Fruit fly (Drosophila melanogaster) whole organism, embryonic: ENCODE measurements around the gene papi.

Experiments
- Atf-2 ChIP-seq: fragments of 200-800 bp; sonication (Bioruptor generic); optimal IDR thresholded peaks from 2 replicates; lab custom pipeline; 2016; ENCODE audit warnings: missing biosample characterization, missing genetic modification characterization
- CG10209 ChIP-seq: fragments of 200-800 bp; sonication (Bioruptor generic); optimal IDR thresholded peaks from 3 replicates; lab custom pipeline; 2017; ENCODE audit warnings: missing biosample characterization, mild to moderate bottlenecking, missing genetic modification characterization, missing genetic modification reagents
- CG10462 ChIP-seq: fragments of 200-800 bp; sonication (Bioruptor generic); optimal IDR thresholded peaks from 2 replicates; lab custom pipeline; 2016; ENCODE audit warnings: missing biosample characterization, missing genetic modification characterization
- CG12299 ChIP-seq: fragments of 200-800 bp; sonication (Bioruptor generic); optimal IDR thresholded peaks from 2 replicates; lab custom pipeline; 2018; ENCODE audit warnings: missing biosample characterization, mild to moderate bottlenecking, missing genetic modification characterization
- CG13894 ChIP-seq: fragments of 200-800 bp; sonication (Bioruptor generic); optimal IDR thresholded peaks from 3 replicates; lab custom pipeline; 2018; ENCODE audit warnings: missing biosample characterization, mild to moderate bottlenecking, missing genetic modification characterization, moderate library complexity
- CG15601 ChIP-seq: fragments of 200-800 bp; sonication (Bioruptor generic); optimal IDR thresholded peaks from 3 replicates; lab custom pipeline; 2019; ENCODE audit warnings: missing biosample characterization, mild to moderate bottlenecking, missing genetic modification characterization, moderate library complexity
- CG1602 ChIP-seq: fragments of 200-800 bp; sonication (Bioruptor generic); optimal IDR thresholded peaks from 3 replicates; lab custom pipeline; 2016; ENCODE audit warnings: missing biosample characterization, missing genetic modification characterization
- CG17361 ChIP-seq: fragments of 200-800 bp; sonication (Bioruptor generic); IDR thresholded peaks from 3 replicates; pipeline ENCODE4 v1.3.6; 2022; ENCODE audit warnings: missing biosample characterization, missing genetic modification characterization
- CG17802 ChIP-seq: fragments of 200-800 bp; sonication (Bioruptor generic); optimal IDR thresholded peaks from 2 replicates; lab custom pipeline; 2018; ENCODE audit warnings: missing biosample characterization, mild to moderate bottlenecking, missing genetic modification characterization, moderate library complexity
- CG17829 ChIP-seq: fragments of 200-800 bp; optimal IDR thresholded peaks from 2 replicates; lab custom pipeline; 2019; ENCODE audit warnings: missing biosample characterization, mild to moderate bottlenecking, missing genetic modification characterization, moderate library complexity
- CG1792 ChIP-seq: fragments of 200-800 bp; sonication (Bioruptor generic); optimal IDR thresholded peaks from 2 replicates; lab custom pipeline; 2016; ENCODE audit warnings: missing biosample characterization, missing genetic modification characterization
- CG18476 ChIP-seq: fragments of 200-800 bp; sonication (Bioruptor generic); optimal IDR thresholded peaks from 2 replicates; lab custom pipeline; 2016; ENCODE audit warnings: missing biosample characterization, mild to moderate bottlenecking, missing genetic modification characterization
- CG18599 ChIP-seq: fragments of 200-800 bp; sonication (Bioruptor generic); optimal IDR thresholded peaks from 3 replicates; lab custom pipeline; 2017; ENCODE audit warnings: missing biosample characterization, missing genetic modification characterization, mild to moderate bottlenecking, moderate library complexity, missing genetic modification reagents
- CG2129 ChIP-seq: fragments of 200-800 bp; sonication (Bioruptor generic); IDR thresholded peaks from 2 replicates; pipeline ENCODE4 v1.3.6; 2022; ENCODE audit warnings: missing biosample characterization, missing genetic modification characterization; ENCODE audit not compliant: partially characterized antibody
- CG3065 ChIP-seq: fragments of 200-800 bp; sonication (Bioruptor generic); optimal IDR thresholded peaks from 2 replicates; lab custom pipeline; 2016; ENCODE audit warnings: missing biosample characterization, missing genetic modification characterization
- CG3407 ChIP-seq: fragments of 200-800 bp; sonication (Bioruptor generic); optimal IDR thresholded peaks from 2 replicates; lab custom pipeline; 2018; ENCODE audit warnings: missing biosample characterization, mild to moderate bottlenecking, missing genetic modification characterization
- CG3838 ChIP-seq: fragments of 200-800 bp; sonication (Bioruptor generic); optimal IDR thresholded peaks from 3 replicates; lab custom pipeline; 2016; ENCODE audit warnings: missing biosample characterization, missing genetic modification characterization
- CG3847 ChIP-seq: fragments of 200-800 bp; sonication (Bioruptor generic); IDR thresholded peaks from 2 replicates; pipeline ENCODE4 v1.3.6; 2022; ENCODE audit warnings: missing biosample characterization, missing genetic modification characterization
- CG4854 ChIP-seq: fragments of 200-800 bp; sonication (Bioruptor generic); optimal IDR thresholded peaks from 2 replicates; lab custom pipeline; 2016; ENCODE audit warnings: missing biosample characterization, missing genetic modification characterization, inconsistent platforms
- CG6175 ChIP-seq: fragments of 200-800 bp; sonication (Bioruptor generic); IDR thresholded peaks from 3 replicates; pipeline ENCODE4 v1.3.6; 2022; ENCODE audit warnings: missing biosample characterization, missing genetic modification characterization
- CG6272 ChIP-seq: fragments of 200-800 bp; sonication (Bioruptor generic); IDR thresholded peaks from 2 replicates; pipeline ENCODE4 v1.3.6; 2022; ENCODE audit warnings: missing biosample characterization, missing genetic modification characterization
- CG6791 ChIP-seq: fragments of 200-800 bp; sonication (Bioruptor generic); IDR thresholded peaks from 3 replicates; pipeline ENCODE4 v1.3.6; 2022; ENCODE audit warnings: missing biosample characterization, missing genetic modification characterization; ENCODE audit not compliant: partially characterized antibody
- CG7963 ChIP-seq: fragments of 200-800 bp; sonication (Bioruptor generic); IDR thresholded peaks from 3 replicates; pipeline ENCODE4 v1.3.6; 2022; ENCODE audit warnings: missing biosample characterization, missing genetic modification characterization; ENCODE audit not compliant: partially characterized antibody
- CG9437 ChIP-seq: fragments of 200-800 bp; sonication (Bioruptor generic); optimal IDR thresholded peaks from 2 replicates; lab custom pipeline; 2018; ENCODE audit warnings: missing biosample characterization, mild to moderate bottlenecking, missing genetic modification characterization
- CG9876 ChIP-seq: fragments of 200-800 bp; sonication (Bioruptor generic); optimal IDR thresholded peaks from 2 replicates; lab custom pipeline; 2016; ENCODE audit warnings: missing biosample characterization, missing genetic modification characterization
- CG9932 ChIP-seq: fragments of 200-800 bp; sonication (Bioruptor generic); IDR thresholded peaks from 2 replicates; pipeline ENCODE4 v1.3.6; 2022; ENCODE audit warnings: missing biosample characterization, missing genetic modification characterization
- Dek ChIP-seq: fragments of 200-800 bp; sonication (Bioruptor generic); optimal IDR thresholded peaks from 3 replicates; lab custom pipeline; 2019; ENCODE audit warnings: missing biosample characterization, mild to moderate bottlenecking, missing genetic modification characterization, moderate library complexity
- Fer1 ChIP-seq: fragments of 200-800 bp; sonication (Bioruptor generic); optimal IDR thresholded peaks from 2 replicates; lab custom pipeline; 2017; ENCODE audit warnings: missing biosample characterization, mild to moderate bottlenecking, missing genetic modification characterization
- Fer2 ChIP-seq: fragments of 200-800 bp; sonication (Bioruptor generic); optimal IDR thresholded peaks from 2 replicates; lab custom pipeline; 2018; ENCODE audit warnings: missing biosample characterization, mild to moderate bottlenecking, missing genetic modification characterization, moderate library complexity
- Hmr ChIP-seq: fragments of 200-800 bp; sonication (Bioruptor generic); optimal IDR thresholded peaks from 3 replicates; lab custom pipeline; 2017; ENCODE audit warnings: mild to moderate bottlenecking, missing biosample characterization, missing genetic modification reagents, missing genetic modification characterization
- Hr51 ChIP-seq, 2 experiments: fragments of 200-800 bp; sonication (Bioruptor generic); optimal IDR thresholded peaks; 2 replicates in 1 of 2; 3 replicates in 1 of 2; lab custom pipeline; 2016 to 2018; ENCODE audit warnings: missing biosample characterization in 2 of 2, missing genetic modification characterization in 2 of 2, mild to moderate bottlenecking in 1 of 2, moderate library complexity in 1 of 2
- Mes4 ChIP-seq: fragments of 200-800 bp; sonication (Bioruptor generic); optimal IDR thresholded peaks from 2 replicates; lab custom pipeline; 2016; ENCODE audit warnings: missing biosample characterization, missing genetic modification characterization
- Nf-YC ChIP-seq: fragments of 200-800 bp; optimal IDR thresholded peaks from 3 replicates; lab custom pipeline; 2019; ENCODE audit warnings: missing biosample characterization, mild to moderate bottlenecking, missing genetic modification characterization, moderate library complexity
- Optix ChIP-seq: fragments of 200-800 bp; sonication (Bioruptor generic); IDR thresholded peaks from 3 replicates; pipeline ENCODE4 v1.3.6; 2022; ENCODE audit warnings: missing biosample characterization, missing genetic modification characterization
- Ssrp ChIP-seq: fragments of 200-800 bp; sonication (Bioruptor generic); optimal IDR thresholded peaks from 2 replicates; lab custom pipeline; 2018; ENCODE audit warnings: missing biosample characterization, mild to moderate bottlenecking, missing genetic modification characterization, moderate library complexity
- Vsx1 ChIP-seq: fragments of 200-800 bp; sonication (Bioruptor generic); optimal IDR thresholded peaks from 2 replicates; lab custom pipeline; 2017; ENCODE audit warnings: missing biosample characterization, mild to moderate bottlenecking, missing genetic modification characterization, missing genetic modification reagents
- Xbp1 ChIP-seq: fragments of 200-800 bp; sonication (Bioruptor generic); optimal IDR thresholded peaks from 3 replicates; lab custom pipeline; 2016; ENCODE audit warnings: missing biosample characterization, mild to moderate bottlenecking, missing genetic modification characterization
- al ChIP-seq: fragments of 200-800 bp; sonication (Bioruptor generic); IDR thresholded peaks from 2 replicates; pipeline ENCODE4 v1.3.6; 2022; ENCODE audit warnings: missing biosample characterization, missing genetic modification characterization
- ara ChIP-seq: fragments of 200-800 bp; sonication (Bioruptor generic); IDR thresholded peaks from 2 replicates; pipeline ENCODE4 v1.3.6; 2022; ENCODE audit warnings: missing biosample characterization, missing genetic modification characterization
- cato ChIP-seq: fragments of 200-800 bp; sonication (Bioruptor generic); optimal IDR thresholded peaks from 2 replicates; lab custom pipeline; 2016; ENCODE audit warnings: missing biosample characterization, missing genetic modification characterization, borderline replicate concordance
- ci ChIP-seq: fragments of 200-800 bp; sonication (Bioruptor generic); IDR thresholded peaks from 3 replicates; pipeline ENCODE4 v1.3.6; 2022; ENCODE audit warnings: missing biosample characterization, missing genetic modification characterization
- dmrt99B ChIP-seq: fragments of 200-800 bp; sonication (Bioruptor generic); optimal IDR thresholded peaks from 2 replicates; lab custom pipeline; 2018; ENCODE audit warnings: missing biosample characterization, mild to moderate bottlenecking, missing genetic modification characterization, moderate library complexity
- dysf ChIP-seq: fragments of 200-800 bp; sonication (Bioruptor generic); IDR thresholded peaks from 3 replicates; pipeline ENCODE4 v1.3.6; 2022; ENCODE audit warnings: missing biosample characterization, missing genetic modification characterization
- en ChIP-seq: fragments of 200-800 bp; sonication (Bioruptor generic); optimal IDR thresholded peaks from 2 replicates; lab custom pipeline; 2016; ENCODE audit warnings: missing biosample characterization, missing genetic modification characterization
- fd64A ChIP-seq: fragments of 200-800 bp; sonication (Bioruptor generic); optimal IDR thresholded peaks from 3 replicates; lab custom pipeline; 2018; ENCODE audit warnings: missing biosample characterization, mild to moderate bottlenecking, missing genetic modification characterization
- phol ChIP-seq: fragments of 200-800 bp; sonication (Bioruptor generic); optimal IDR thresholded peaks from 3 replicates; lab custom pipeline; 2018; ENCODE audit warnings: missing biosample characterization, mild to moderate bottlenecking, missing genetic modification characterization, moderate library complexity
- prd ChIP-seq, 3 experiments: fragments of >200 bp in 2 of 3; fragments of 200-800 bp in 1 of 3; sonication (Bioruptor generic) in 1 of 3; optimal IDR thresholded peaks in 2 of 3; IDR thresholded peaks in 1 of 3; 2 replicates in 2 of 3; 3 replicates in 1 of 3; pipeline versions ENCODE4 v1.3.6 to Lab custom; 2017 to 2022; ENCODE audit warnings: missing biosample characterization in 1 of 3, missing genetic modification characterization in 1 of 3
- slp2 ChIP-seq: fragments of 200-800 bp; sonication (Bioruptor generic); optimal IDR thresholded peaks from 2 replicates; lab custom pipeline; 2016; ENCODE audit warnings: missing biosample characterization, missing genetic modification characterization

papi gene

dm6 chr2L:2175930-2176643, 44.5 kb upstream of the papi start:
- TF ChIP-seq CG17802 (tag; lab: Kevin White, UChicago) (no peak), CG17829 (tag; lab: Kevin White, UChicago) (peak; percentile 35), Mes4 (GFP tag; lab: Kevin White, UChicago) (no peak), CG6791 (GFP tag; lab: Robert Waterston, UW) (no peak), CG18599 (GFP tag; lab: Kevin White, UChicago) (peak; percentile 74), prd (optimal IDR thresholded peaks at IDR 0.05; lab: Kevin White, UChicago) (no peak), prd (GFP tag; IDR thresholded peaks at IDR 0.05; lab: Robert Waterston, UW) (peak; percentile 50; the same call in 2 of the 3 replicates), CG17361 (GFP tag; lab: Robert Waterston, UW) (peak; percentile 62; the same call in 2 of the 3 replicates), CG10462 (GFP tag; lab: Kevin White, UChicago) (no peak), Ssrp (tag; lab: Kevin White, UChicago) (peak; percentile 21), Fer2 (tag; lab: Kevin White, UChicago) (no peak), CG13894 (tag; lab: Kevin White, UChicago) (peak; percentile 27), CG18476 (peak; percentile 6), CG10209 (GFP tag; lab: Kevin White, UChicago) (peak; percentile 36), CG7963 (GFP tag; lab: Robert Waterston, UW) (no peak), Vsx1 (GFP tag; lab: Kevin White, UChicago) (no peak), Nf-YC (tag; lab: Kevin White, UChicago) (peak; percentile 22), ci (GFP tag; lab: Robert Waterston, UW) (0 out of 3 replicates have a peak, but pooled peaks have one; percentile 10), fd64A (GFP tag; lab: Kevin White, UChicago) (no peak), Optix (no peak), Dek (peak; percentile 63), Hr51 (GFP tag; optimal IDR thresholded peaks at IDR 0.05; lab: Kevin White, UChicago) (peak in 1 of 2 experiments; percentile 77), cato (no peak), dysf (peak; percentile 64; the same call in 1 of the 3 replicates), CG3847 (GFP tag; lab: Robert Waterston, UW) (peak; percentile 73), CG15601 (peak; percentile 2), Atf-2 (GFP tag; lab: Kevin White, UChicago) (no peak), CG6272 (peak; percentile 41; the same call in 1 of the 2 replicates), CG9876 (no peak), CG4854 (GFP tag; lab: Kevin White, UChicago) (no peak), CG9437 (GFP tag; lab: Kevin White, UChicago) (peak; percentile 67), CG3838 (no peak), al (GFP tag; lab: Robert Waterston, UW) (peak; percentile 64), slp2 (GFP tag; lab: Kevin White, UChicago) (no peak), Hmr (GFP tag; lab: Kevin White, UChicago) (peak; percentile 73), CG2129 (GFP tag; lab: Robert Waterston, UW) (no peak), CG6175 (GFP tag; lab: Robert Waterston, UW) (0 out of 3 replicates have a peak, but pooled peaks have one; percentile 48), CG1602 (GFP tag; lab: Kevin White, UChicago) (peak; percentile 18), CG12299 (tag; lab: Kevin White, UChicago) (peak; percentile 5), CG3065 (no peak), dmrt99B (peak; percentile 52), en (GFP tag; lab: Kevin White, UChicago) (no peak), CG1792 (GFP tag; lab: Kevin White, UChicago) (no peak), Fer1 (peak; percentile 71), CG9932 (GFP tag; lab: Robert Waterston, UW) (peak; percentile 62), ara (GFP tag; lab: Robert Waterston, UW) (no peak), phol (peak; percentile 54), CG3407 (GFP tag; lab: Kevin White, UChicago) (no peak), Xbp1 (GFP tag; lab: Kevin White, UChicago) (peak; percentile 24)
